Fruit fly (Drosophila melanogaster) whole organism, embryonic: ENCODE data around the gene Wnt6.

Experiments used
- Asciz ChIP-seq: fragments of 200-800 bp; sonication (Bioruptor generic); optimal IDR thresholded peaks from 2 replicates; lab custom pipeline; 2017; ENCODE audit warnings: missing biosample characterization, mild to moderate bottlenecking, missing genetic modification characterization, missing genetic modification reagents
- Atf6 ChIP-seq: fragments of 200-800 bp; sonication (Bioruptor generic); IDR thresholded peaks from 2 replicates; pipeline ENCODE4 v1.3.6; 2022; ENCODE audit warnings: missing biosample characterization, missing genetic modification characterization
- Bteb2 ChIP-seq: fragments of 200-800 bp; sonication (Bioruptor generic); optimal IDR thresholded peaks from 2 replicates; lab custom pipeline; 2016; ENCODE audit warnings: missing biosample characterization, missing genetic modification characterization
- CG10431 ChIP-seq: fragments of 200-800 bp; sonication (Bioruptor generic); optimal IDR thresholded peaks from 3 replicates; lab custom pipeline; 2018; ENCODE audit warnings: missing biosample characterization, mild to moderate bottlenecking, missing genetic modification characterization
- CG11085 ChIP-seq: fragments of 200-800 bp; sonication (Bioruptor generic); IDR thresholded peaks from 2 replicates; pipeline ENCODE4 v1.3.6; 2022; ENCODE audit warnings: missing biosample characterization, missing genetic modification characterization
- CG12236 ChIP-seq: fragments of 200-800 bp; sonication (Bioruptor generic); optimal IDR thresholded peaks from 2 replicates; lab custom pipeline; 2016; ENCODE audit warnings: missing biosample characterization, missing genetic modification characterization
- CG14667 ChIP-seq: fragments of 200-800 bp; sonication (Bioruptor generic); IDR thresholded peaks from 2 replicates; pipeline ENCODE4 v1.3.6; 2022; ENCODE audit warnings: missing biosample characterization, missing genetic modification characterization
- CG14710 ChIP-seq: fragments of 200-800 bp; sonication (Bioruptor generic); optimal IDR thresholded peaks from 3 replicates; lab custom pipeline; 2019; ENCODE audit warnings: missing biosample characterization, mild to moderate bottlenecking, missing genetic modification characterization, moderate library complexity
- CG15696 ChIP-seq: fragments of 200-800 bp; sonication (Bioruptor generic); optimal IDR thresholded peaks from 2 replicates; lab custom pipeline; 2019; ENCODE audit warnings: missing biosample characterization, mild to moderate bottlenecking, missing genetic modification characterization, moderate library complexity
- CG1602 ChIP-seq: fragments of 200-800 bp; sonication (Bioruptor generic); optimal IDR thresholded peaks from 3 replicates; lab custom pipeline; 2016; ENCODE audit warnings: missing biosample characterization, missing genetic modification characterization
- CG1603 ChIP-seq: fragments of 200-800 bp; sonication (Bioruptor generic); optimal IDR thresholded peaks from 2 replicates; lab custom pipeline; 2019; ENCODE audit warnings: missing biosample characterization, mild to moderate bottlenecking, missing genetic modification characterization, moderate library complexity
- CG17361 ChIP-seq: fragments of 200-800 bp; sonication (Bioruptor generic); IDR thresholded peaks from 3 replicates; pipeline ENCODE4 v1.3.6; 2022; ENCODE audit warnings: missing biosample characterization, missing genetic modification characterization
- CG18476 ChIP-seq: fragments of 200-800 bp; sonication (Bioruptor generic); optimal IDR thresholded peaks from 2 replicates; lab custom pipeline; 2016; ENCODE audit warnings: missing biosample characterization, mild to moderate bottlenecking, missing genetic modification characterization
- CG3065 ChIP-seq: fragments of 200-800 bp; sonication (Bioruptor generic); optimal IDR thresholded peaks from 2 replicates; lab custom pipeline; 2016; ENCODE audit warnings: missing biosample characterization, missing genetic modification characterization
- CG31441 ChIP-seq: fragments of 200-800 bp; sonication (Bioruptor generic); IDR thresholded peaks from 2 replicates; pipeline ENCODE4 v1.3.6; 2022; ENCODE audit warnings: missing biosample characterization, missing genetic modification characterization
- CG42726 ChIP-seq: fragments of 200-800 bp; sonication (Bioruptor generic); IDR thresholded peaks from 2 replicates; pipeline ENCODE4 v1.3.6; 2022; ENCODE audit warnings: missing biosample characterization, missing genetic modification characterization; ENCODE audit not compliant: partially characterized antibody
- CG4617 ChIP-seq: fragments of 200-800 bp; sonication (Bioruptor generic); optimal IDR thresholded peaks from 3 replicates; lab custom pipeline; 2016; ENCODE audit warnings: missing biosample characterization, missing genetic modification characterization, borderline replicate concordance
- CG4707 ChIP-seq: fragments of 200-800 bp; sonication (Bioruptor generic); optimal IDR thresholded peaks from 2 replicates; lab custom pipeline; 2018; ENCODE audit warnings: missing biosample characterization, mild to moderate bottlenecking, missing genetic modification characterization, moderate library complexity
- CG4730 ChIP-seq: fragments of 200-800 bp; sonication (Bioruptor generic); IDR thresholded peaks from 2 replicates; pipeline ENCODE4 v1.3.6; 2022; ENCODE audit warnings: missing biosample characterization, missing genetic modification characterization
- CG8765 ChIP-seq: fragments of 200-800 bp; sonication (Bioruptor generic); IDR thresholded peaks from 2 replicates; pipeline ENCODE4 v1.3.6; 2022; ENCODE audit warnings: missing biosample characterization, missing genetic modification characterization
- Drgx ChIP-seq: fragments of 200-800 bp; sonication (Bioruptor generic); IDR thresholded peaks from 2 replicates; pipeline ENCODE4 v1.3.6; 2022; ENCODE audit warnings: missing biosample characterization, missing genetic modification characterization
- Ets97D ChIP-seq: fragments of 200-800 bp; sonication (Bioruptor generic); optimal IDR thresholded peaks from 3 replicates; lab custom pipeline; 2016; ENCODE audit warnings: missing biosample characterization, missing genetic modification characterization
- H15 ChIP-seq: fragments of 200-800 bp; sonication (Bioruptor generic); IDR thresholded peaks from 3 replicates; pipeline ENCODE4 v1.3.6; 2022; ENCODE audit warnings: missing biosample characterization, missing genetic modification characterization
- Hr78 ChIP-seq, 2 experiments: fragments of 200-800 bp in 1 of 2; fragments of >200 bp in 1 of 2; sonication (Bioruptor generic) in 1 of 2; optimal IDR thresholded peaks; 2 replicates each; lab custom pipeline; 2017 to 2019; ENCODE audit warnings: missing biosample characterization in 2 of 2, missing genetic modification characterization in 2 of 2, mild to moderate bottlenecking in 1 of 2, moderate library complexity in 1 of 2
- Lim3 ChIP-seq: fragments of 200-800 bp; sonication (Bioruptor generic); IDR thresholded peaks from 2 replicates; pipeline ENCODE4 v1.3.6; 2022; ENCODE audit warnings: missing biosample characterization, missing genetic modification characterization
- Meics ChIP-seq: fragments of 200-800 bp; sonication (Bioruptor generic); optimal IDR thresholded peaks from 2 replicates; lab custom pipeline; 2017; ENCODE audit warnings: missing biosample characterization, mild to moderate bottlenecking, missing genetic modification characterization
- Mes4 ChIP-seq: fragments of 200-800 bp; sonication (Bioruptor generic); optimal IDR thresholded peaks from 2 replicates; lab custom pipeline; 2016; ENCODE audit warnings: missing biosample characterization, missing genetic modification characterization
- Nf-YA ChIP-seq: fragments of 200-800 bp; sonication (Bioruptor generic); IDR thresholded peaks from 2 replicates; pipeline ENCODE4 v1.3.6; 2022; ENCODE audit warnings: missing biosample characterization, missing genetic modification characterization
- Rfx ChIP-seq: fragments of 200-800 bp; sonication (Bioruptor generic); IDR thresholded peaks from 2 replicates; pipeline ENCODE4 v1.3.6; 2022; ENCODE audit warnings: missing biosample characterization, missing genetic modification characterization
- Stat92E ChIP-seq, 3 experiments: fragments of >200 bp in 2 of 3; fragments of 200-800 bp in 1 of 3; sonication (Bioruptor generic) in 1 of 3; optimal IDR thresholded peaks; 2 replicates each; lab custom pipeline; 2017 to 2019; ENCODE audit warnings: missing biosample characterization in 3 of 3, missing genetic modification characterization in 3 of 3, mild to moderate bottlenecking in 1 of 3, moderate library complexity in 1 of 3
- Tbp ChIP-seq: fragments of >200 bp; optimal IDR thresholded peaks from 2 replicates; lab custom pipeline; 2018; ENCODE audit warnings: missing biosample characterization, missing genetic modification characterization
- abd-A ChIP-seq: fragments of 200-800 bp; sonication (Bioruptor generic); optimal IDR thresholded peaks from 3 replicates; lab custom pipeline; 2019; ENCODE audit warnings: missing biosample characterization, mild to moderate bottlenecking, missing genetic modification characterization, moderate library complexity
- al ChIP-seq: fragments of 200-800 bp; sonication (Bioruptor generic); IDR thresholded peaks from 2 replicates; pipeline ENCODE4 v1.3.6; 2022; ENCODE audit warnings: missing biosample characterization, missing genetic modification characterization
- bcd ChIP-seq: fragments of 200-800 bp; sonication (Bioruptor generic); optimal IDR thresholded peaks from 2 replicates; lab custom pipeline; 2017; ENCODE audit warnings: missing biosample characterization, mild to moderate bottlenecking, missing genetic modification characterization
- bsh ChIP-seq, 2 experiments: fragments of 200-800 bp; sonication (Bioruptor generic); optimal IDR thresholded peaks; 2 replicates each; lab custom pipeline; 2017 to 2018; ENCODE audit warnings: mild to moderate bottlenecking in 2 of 2, missing biosample characterization in 2 of 2, missing genetic modification characterization in 2 of 2, moderate library complexity in 1 of 2
- chif ChIP-seq, 2 experiments: fragments of 200-800 bp; sonication (Bioruptor generic); optimal IDR thresholded peaks; 3 replicates each; lab custom pipeline; 2016; ENCODE audit warnings: missing biosample characterization in 2 of 2, missing genetic modification characterization in 2 of 2
- crol ChIP-seq: fragments of 200-800 bp; sonication (Bioruptor generic); IDR thresholded peaks from 2 replicates; pipeline ENCODE4 v1.3.6; 2022; ENCODE audit warnings: missing biosample characterization, missing genetic modification characterization
- dpn ChIP-seq, 2 experiments: fragments of 200-800 bp; sonication (Bioruptor generic); optimal IDR thresholded peaks; 3 replicates each; lab custom pipeline; 2016; ENCODE audit warnings: missing biosample characterization in 2 of 2, missing genetic modification characterization in 2 of 2
- gce ChIP-seq: fragments of 200-800 bp; sonication (Bioruptor generic); IDR thresholded peaks from 3 replicates; pipeline ENCODE4 v1.3.6; 2022; ENCODE audit warnings: missing biosample characterization, missing genetic modification characterization
- ham ChIP-seq: fragments of 200-800 bp; sonication (Bioruptor generic); IDR thresholded peaks from 2 replicates; pipeline ENCODE4 v1.3.6; 2022; ENCODE audit warnings: missing biosample characterization, missing genetic modification characterization
- kah ChIP-seq: fragments of 200-800 bp; sonication (Bioruptor generic); optimal IDR thresholded peaks from 2 replicates; lab custom pipeline; 2018; ENCODE audit warnings: missing biosample characterization, mild to moderate bottlenecking, missing genetic modification characterization
- ken ChIP-seq: fragments of 200-800 bp; sonication (Bioruptor generic); IDR thresholded peaks from 3 replicates; pipeline ENCODE4 v1.3.6; 2022; ENCODE audit warnings: missing biosample characterization, missing genetic modification characterization
- lola ChIP-seq, 3 experiments: fragments of >200 bp in 2 of 3; fragments of 200-800 bp in 1 of 3; sonication (Bioruptor generic) in 1 of 3; optimal IDR thresholded peaks; 2 replicates each; lab custom pipeline; 2017 to 2019; ENCODE audit warnings: missing biosample characterization in 3 of 3, missing genetic modification characterization in 3 of 3, mild to moderate bottlenecking in 1 of 3, moderate library complexity in 1 of 3
- pfk ChIP-seq: fragments of 200-800 bp; sonication (Bioruptor generic); optimal IDR thresholded peaks from 2 replicates; lab custom pipeline; 2018; ENCODE audit warnings: missing biosample characterization, mild to moderate bottlenecking, missing genetic modification characterization, moderate library complexity
- sc ChIP-seq, 3 experiments: fragments of >200 bp in 2 of 3; fragments of 200-800 bp in 1 of 3; sonication (Bioruptor generic) in 1 of 3; optimal IDR thresholded peaks; 2 replicates in 2 of 3; 3 replicates in 1 of 3; lab custom pipeline; 2017; ENCODE audit warnings: mild to moderate bottlenecking in 1 of 3, missing biosample characterization in 1 of 3, missing genetic modification characterization in 1 of 3, missing genetic modification reagents in 1 of 3
- so ChIP-seq: fragments of 200-800 bp; sonication (Bioruptor generic); IDR thresholded peaks from 3 replicates; pipeline ENCODE4 v1.3.6; 2022; ENCODE audit warnings: missing biosample characterization, missing genetic modification characterization
- unc-4 ChIP-seq: fragments of 200-800 bp; sonication (Bioruptor generic); IDR thresholded peaks from 2 replicates; pipeline ENCODE4 v1.3.6; 2022; ENCODE audit warnings: missing biosample characterization, missing genetic modification characterization; ENCODE audit not compliant: partially characterized antibody
- usp ChIP-seq: fragments of >200 bp; optimal IDR thresholded peaks from 2 replicates; lab custom pipeline; 2017; ENCODE audit warnings: missing biosample characterization, missing genetic modification characterization
- zf30C ChIP-seq: fragments of 200-800 bp; sonication (Bioruptor generic); optimal IDR thresholded peaks from 3 replicates; lab custom pipeline; 2018; ENCODE audit warnings: missing biosample characterization, mild to moderate bottlenecking, missing genetic modification characterization

Gene Wnt6

DNA sequence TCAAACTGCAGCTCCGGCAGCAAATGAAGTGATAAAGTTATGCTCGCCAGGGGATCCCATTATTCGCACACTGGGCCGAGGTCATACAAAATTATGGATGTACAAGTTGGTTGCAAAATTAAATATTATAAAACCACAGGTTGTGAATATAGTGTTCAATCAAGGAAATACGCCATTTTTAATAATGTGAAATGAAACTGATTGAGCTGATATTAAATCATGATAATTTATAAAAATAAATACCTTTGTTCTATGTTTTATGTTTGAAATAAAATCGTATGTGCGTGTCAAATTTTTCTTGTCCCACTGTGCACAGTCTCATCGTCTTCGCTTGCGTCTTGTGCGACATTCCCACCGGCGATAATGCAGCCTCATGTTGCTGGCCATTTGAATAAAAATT is 37.6 kb upstream of the Wnt6 start (continued):
- TF ChIP-seq pfk (no peak), Mes4 (peak; percentile 28), dpn (GFP tag; optimal IDR thresholded peaks at IDR 0.05; lab: Kevin White, UChicago) (peak; percentile 54 to 69), crol (GFP tag; lab: Robert Waterston, UW) (no peak), bsh (GFP tag; optimal IDR thresholded peaks at IDR 0.05; lab: Kevin White, UChicago) (peak; percentile 62 to 90), Ets97D (GFP tag; lab: Kevin White, UChicago) (no peak), H15 (peak; percentile 49; the same call in 2 of the 3 replicates), CG11085 (no peak), CG14710 (tag; lab: Kevin White, UChicago) (peak; percentile 85), so (GFP tag; lab: Robert Waterston, UW) (peak; percentile 77; the same call in 2 of the 3 replicates), Rfx (GFP tag; lab: Robert Waterston, UW) (no peak), chif (GFP tag; optimal IDR thresholded peaks at IDR 0.05; lab: Kevin White, UChicago) (peak; percentile 5 to 83), CG31441 (GFP tag; lab: Robert Waterston, UW) (peak; percentile 85), CG15696 (peak; percentile 91), lola (GFP tag; optimal IDR thresholded peaks at IDR 0.05; lab: Kevin White, UChicago) (peak in 1 of 3 experiments; percentile 93), CG3065 (GFP tag; lab: Kevin White, UChicago) (peak; percentile 57), usp (GFP tag; lab: Kevin White, UChicago) (no peak), Asciz (GFP tag; lab: Kevin White, UChicago) (peak; percentile 75), gce (GFP tag; lab: Robert Waterston, UW) (0 out of 3 replicates have a peak, but pooled peaks have one; percentile 67), kah (GFP tag; lab: Kevin White, UChicago) (peak; percentile 57), bcd (GFP tag; lab: Kevin White, UChicago) (peak; percentile 64), Meics (GFP tag; lab: Kevin White, UChicago) (peak; percentile 20), Hr78 (GFP tag; optimal IDR thresholded peaks at IDR 0.05; lab: Kevin White, UChicago) (peak in 1 of 2 experiments; percentile 65), CG10431 (GFP tag; lab: Kevin White, UChicago) (peak; percentile 71), CG4707 (GFP tag; lab: Kevin White, UChicago) (peak; percentile 65), abd-A (tag; lab: Kevin White, UChicago) (peak; percentile 29), ham (no peak), zf30C (GFP tag; lab: Kevin White, UChicago) (no peak), CG4730 (peak; percentile 44; the same call in 1 of the 2 replicates), CG1603 (tag; lab: Kevin White, UChicago) (peak; percentile 72), CG14667 (GFP tag; lab: Robert Waterston, UW) (peak; percentile 43; the same call in 1 of the 2 replicates), CG42726 (GFP tag; lab: Robert Waterston, UW) (no peak), CG12236 (GFP tag; lab: Kevin White, UChicago) (peak; percentile 27), CG4617 (no peak), Bteb2 (no peak), Stat92E (GFP tag; optimal IDR thresholded peaks at IDR 0.05; lab: Kevin White, UChicago) (peak in 1 of 3 experiments; percentile 24), CG8765 (GFP tag; lab: Robert Waterston, UW) (peak; percentile 79), sc (optimal IDR thresholded peaks at IDR 0.05; lab: Kevin White, UChicago) (no peak), sc (GFP tag; optimal IDR thresholded peaks at IDR 0.05; lab: Kevin White, UChicago) (peak; percentile 66), ken (GFP tag; lab: Robert Waterston, UW) (peak; percentile 59; the same call in 1 of the 3 replicates), CG17361 (GFP tag; lab: Robert Waterston, UW) (peak; percentile 87), al (GFP tag; lab: Robert Waterston, UW) (no peak), CG1602 (GFP tag; lab: Kevin White, UChicago) (peak; percentile 65), Tbp (GFP tag; lab: Kevin White, UChicago) (no peak), Nf-YA (GFP tag; lab: Robert Waterston, UW) (peak; percentile 51; the same call in 1 of the 2 replicates), CG18476 (GFP tag; lab: Kevin White, UChicago) (peak; percentile 72), unc-4 (GFP tag; lab: Robert Waterston, UW) (no peak), Drgx (peak; percentile 32; the same call in 1 of the 2 replicates), Atf6 (GFP tag; lab: Robert Waterston, UW) (no peak), Lim3 (0 out of 2 replicates have a peak, but pooled peaks have one; percentile 39)
